Fruit fly (Drosophila melanogaster) whole organism, adult: ENCODE data around the gene COX7AL2.
A peak's percentile ranks its signal among the peaks of the same experiment; 100 is the strongest.

Experiments
- CG12768 ChIP-seq: fragments of 200-800 bp; sonication (Bioruptor generic); optimal IDR thresholded peaks from 2 replicates; lab custom pipeline; 2017; ENCODE audit warnings: missing biosample characterization, missing genetic modification characterization, mild to moderate bottlenecking, moderate library complexity, missing genetic modification reagents
- CG1620 ChIP-seq: fragments of 200-800 bp; sonication (Bioruptor generic); optimal IDR thresholded peaks from 2 replicates; lab custom pipeline; 2016; ENCODE audit warnings: missing biosample characterization, missing genetic modification characterization
- CG33017 ChIP-seq: fragments of 200-800 bp; sonication (Bioruptor generic); optimal IDR thresholded peaks from 2 replicates; lab custom pipeline; 2018; ENCODE audit warnings: missing biosample characterization, mild to moderate bottlenecking, missing genetic modification characterization, moderate library complexity
- cic ChIP-seq: fragments of 200-800 bp; sonication (Bioruptor generic); optimal IDR thresholded peaks from 2 replicates; lab custom pipeline; 2017; ENCODE audit warnings: missing biosample characterization, mild to moderate bottlenecking, missing genetic modification characterization, moderate library complexity

DNA sequence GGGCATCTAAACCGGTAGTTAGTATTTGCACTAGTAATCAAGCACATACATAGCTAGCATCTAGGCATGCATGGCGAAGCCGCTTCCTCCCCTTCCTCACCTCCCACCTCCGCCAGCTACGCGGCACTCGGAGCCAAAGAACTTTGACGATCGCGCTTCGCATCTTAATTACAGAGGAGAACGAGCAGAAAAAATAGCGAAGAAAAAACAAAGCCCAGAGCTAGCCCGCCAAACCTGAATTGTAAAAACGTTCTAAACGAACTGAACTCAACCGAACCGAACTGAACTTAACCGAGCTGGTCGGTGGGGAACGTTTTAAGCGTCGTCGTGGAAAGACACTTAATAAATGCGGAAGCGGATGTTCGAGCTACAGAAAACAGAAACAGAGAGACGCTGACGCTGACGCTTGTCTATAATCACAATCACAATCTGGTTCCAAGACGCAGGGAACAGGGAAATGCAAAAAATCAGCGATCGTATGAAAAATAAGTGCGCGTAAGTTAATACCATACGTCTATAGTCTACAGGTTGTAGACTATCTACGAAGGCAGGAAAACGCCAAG, 28.7 kb downstream of the COX7AL2 start:
- TF ChIP-seq CG33017 (tag; lab: Kevin White, UChicago) (no peak), cic (GFP tag; lab: Kevin White, UChicago) (peak; percentile 35), CG12768 (no peak), CG1620 (GFP tag; lab: Kevin White, UChicago) (no peak)
